Worm (Caenorhabditis elegans) whole organism, L2 larva: Measurements from ENCODE around the gene R07B7.8.
A peak's percentile ranks its signal among the peaks of the same experiment; 100 is the strongest.

Experiments
- ZK546.5 ChIP-seq: sonication (generic microtip); optimal IDR thresholded peaks from 2 replicates; lab custom pipeline; 2017; ENCODE audit warnings: missing biosample characterization, missing genetic modification characterization
- fos-1 ChIP-seq: fragments of 150-350 bp; optimal IDR thresholded peaks from 2 replicates; lab custom pipeline; 2014; ENCODE audit warnings: missing biosample characterization, missing genetic modification characterization
- mab-5 ChIP-seq: fragments of 150-350 bp; optimal IDR thresholded peaks from 2 replicates; lab custom pipeline; 2014; ENCODE audit warnings: missing biosample characterization, missing genetic modification characterization
- nhr-12 ChIP-seq: fragments of 150-350 bp; optimal IDR thresholded peaks from 2 replicates; lab custom pipeline; 2014; ENCODE audit warnings: missing biosample characterization, missing genetic modification characterization
- nhr-23 ChIP-seq: fragments of 150-350 bp; optimal IDR thresholded peaks from 2 replicates; lab custom pipeline; 2014; ENCODE audit warnings: missing biosample characterization, missing genetic modification reagents, missing genetic modification characterization
- snpc-4 ChIP-seq: fragments of 150-350 bp; optimal IDR thresholded peaks from 2 replicates; lab custom pipeline; 2014; ENCODE audit warnings: missing biosample characterization, missing genetic modification characterization
- unc-62 ChIP-seq: fragments of 150-350 bp; optimal IDR thresholded peaks from 2 replicates; lab custom pipeline; 2014; ENCODE audit warnings: missing biosample characterization, missing genetic modification reagents, missing genetic modification characterization

ce11 chrV:12085867-12086634 is 1.9 kb upstream of the R07B7.8 start:
- TF ChIP-seq unc-62 (GFP tag; lab: Kevin White, UChicago) (no peak), snpc-4 (no peak), nhr-12 (tag; lab: Kevin White, UChicago) (no peak), nhr-23 (tag; lab: Kevin White, UChicago) (no peak), fos-1 (tag; lab: Kevin White, UChicago) (peak; percentile 16), mab-5 (tag; lab: Kevin White, UChicago) (no peak), ZK546.5 (no peak)
